Fruit fly (Drosophila melanogaster) whole organism, embryonic: Measurements from ENCODE around the gene CG42299.

Source experiments
- CG10209 ChIP-seq: fragments of 200-800 bp; sonication (Bioruptor generic); optimal IDR thresholded peaks from 3 replicates; lab custom pipeline; 2017; ENCODE audit warnings: missing biosample characterization, mild to moderate bottlenecking, missing genetic modification characterization, missing genetic modification reagents
- CG1024 ChIP-seq: fragments of 200-800 bp; sonication (Bioruptor generic); IDR thresholded peaks from 2 replicates; pipeline ENCODE4 v1.3.6; 2022; ENCODE audit warnings: missing biosample characterization, missing genetic modification characterization
- CG10462 ChIP-seq: fragments of 200-800 bp; sonication (Bioruptor generic); optimal IDR thresholded peaks from 2 replicates; lab custom pipeline; 2016; ENCODE audit warnings: missing biosample characterization, missing genetic modification characterization
- CG11247 ChIP-seq: fragments of 200-800 bp; sonication (Bioruptor generic); IDR thresholded peaks from 2 replicates; pipeline ENCODE4 v1.3.6; 2022; ENCODE audit warnings: missing biosample characterization, missing genetic modification characterization
- CG12219 ChIP-seq: fragments of 200-800 bp; sonication (Bioruptor generic); optimal IDR thresholded peaks from 3 replicates; lab custom pipeline; 2018; ENCODE audit warnings: missing biosample characterization, mild to moderate bottlenecking, missing genetic modification characterization
- CG16813 ChIP-seq: fragments of 200-800 bp; sonication (Bioruptor generic); IDR thresholded peaks from 3 replicates; pipeline ENCODE4 v1.3.6; 2022; ENCODE audit warnings: missing biosample characterization, missing genetic modification characterization; ENCODE audit not compliant: partially characterized antibody
- CG17361 ChIP-seq: fragments of 200-800 bp; sonication (Bioruptor generic); IDR thresholded peaks from 3 replicates; pipeline ENCODE4 v1.3.6; 2022; ENCODE audit warnings: missing biosample characterization, missing genetic modification characterization
- CG17802 ChIP-seq: fragments of 200-800 bp; sonication (Bioruptor generic); optimal IDR thresholded peaks from 2 replicates; lab custom pipeline; 2018; ENCODE audit warnings: missing biosample characterization, mild to moderate bottlenecking, missing genetic modification characterization, moderate library complexity
- CG1792 ChIP-seq: fragments of 200-800 bp; sonication (Bioruptor generic); optimal IDR thresholded peaks from 2 replicates; lab custom pipeline; 2016; ENCODE audit warnings: missing biosample characterization, missing genetic modification characterization
- CG31224 ChIP-seq: fragments of 200-800 bp; sonication (Bioruptor generic); IDR thresholded peaks from 2 replicates; pipeline ENCODE4 v1.3.6; 2022; ENCODE audit warnings: missing biosample characterization, missing genetic modification characterization
- CG3995 ChIP-seq: fragments of 200-800 bp; sonication (Bioruptor generic); optimal IDR thresholded peaks from 3 replicates; lab custom pipeline; 2016; ENCODE audit warnings: missing biosample characterization, missing genetic modification characterization
- CG4424 ChIP-seq: fragments of 200-800 bp; sonication (Bioruptor generic); optimal IDR thresholded peaks from 3 replicates; lab custom pipeline; 2016; ENCODE audit warnings: missing biosample characterization, missing genetic modification characterization
- CG4820 ChIP-seq: fragments of 200-800 bp; sonication (Bioruptor generic); optimal IDR thresholded peaks from 3 replicates; lab custom pipeline; 2016; ENCODE audit warnings: missing biosample characterization, missing genetic modification characterization
- CG6813 ChIP-seq: fragments of 200-800 bp; sonication (Bioruptor generic); optimal IDR thresholded peaks from 2 replicates; lab custom pipeline; 2017; ENCODE audit warnings: missing biosample characterization, missing genetic modification characterization, mild to moderate bottlenecking, moderate library complexity, missing genetic modification reagents
- CG8089 ChIP-seq: fragments of 200-800 bp; sonication (Bioruptor generic); optimal IDR thresholded peaks from 3 replicates; lab custom pipeline; 2016; ENCODE audit warnings: missing biosample characterization, missing genetic modification characterization
- CG8765 ChIP-seq: fragments of 200-800 bp; sonication (Bioruptor generic); IDR thresholded peaks from 2 replicates; pipeline ENCODE4 v1.3.6; 2022; ENCODE audit warnings: missing biosample characterization, missing genetic modification characterization
- CG9797 ChIP-seq: fragments of 200-800 bp; sonication (Bioruptor generic); optimal IDR thresholded peaks from 3 replicates; lab custom pipeline; 2018; ENCODE audit warnings: missing biosample characterization, mild to moderate bottlenecking, missing genetic modification characterization
- CG9932 ChIP-seq: fragments of 200-800 bp; sonication (Bioruptor generic); IDR thresholded peaks from 2 replicates; pipeline ENCODE4 v1.3.6; 2022; ENCODE audit warnings: missing biosample characterization, missing genetic modification characterization
- CoRest ChIP-seq: fragments of 200-800 bp; sonication (Bioruptor generic); optimal IDR thresholded peaks from 3 replicates; lab custom pipeline; 2018; ENCODE audit warnings: missing biosample characterization, mild to moderate bottlenecking, missing genetic modification characterization, moderate library complexity
- Dfd ChIP-seq, 2 experiments: fragments of >200 bp; optimal IDR thresholded peaks; 2 replicates each; lab custom pipeline; 2017; ENCODE audit warnings: missing biosample characterization in 2 of 2, missing genetic modification characterization in 2 of 2
- Dip2 ChIP-seq: fragments of 200-800 bp; sonication (Bioruptor generic); IDR thresholded peaks from 2 replicates; pipeline ENCODE4 v1.3.6; 2022; ENCODE audit warnings: missing biosample characterization, missing genetic modification characterization
- Gsc ChIP-seq: fragments of 200-800 bp; sonication (Bioruptor generic); IDR thresholded peaks from 2 replicates; pipeline ENCODE4 v1.3.6; 2022; ENCODE audit warnings: missing biosample characterization, missing genetic modification characterization
- Hr78 ChIP-seq, 2 experiments: fragments of 200-800 bp in 1 of 2; fragments of >200 bp in 1 of 2; sonication (Bioruptor generic) in 1 of 2; optimal IDR thresholded peaks; 2 replicates each; lab custom pipeline; 2017 to 2019; ENCODE audit warnings: missing biosample characterization in 2 of 2, missing genetic modification characterization in 2 of 2, mild to moderate bottlenecking in 1 of 2, moderate library complexity in 1 of 2
- Kr ChIP-seq: fragments of 200-800 bp; sonication (Bioruptor generic); optimal IDR thresholded peaks from 2 replicates; lab custom pipeline; 2017; ENCODE audit warnings: missing biosample characterization, mild to moderate bottlenecking, missing genetic modification characterization
- Med ChIP-seq: fragments of 200-800 bp; sonication (Bioruptor generic); peaks from one replicate; lab custom pipeline; 2016; ENCODE audit warnings: missing biosample characterization, missing genetic modification characterization, mild to moderate bottlenecking, inconsistent platforms, moderate library complexity
- Meics ChIP-seq: fragments of 200-800 bp; sonication (Bioruptor generic); optimal IDR thresholded peaks from 2 replicates; lab custom pipeline; 2017; ENCODE audit warnings: missing biosample characterization, mild to moderate bottlenecking, missing genetic modification characterization
- NC2β ChIP-seq: fragments of 200-800 bp; sonication (Bioruptor generic); optimal IDR thresholded peaks from 2 replicates; lab custom pipeline; 2016; ENCODE audit warnings: missing biosample characterization, missing genetic modification characterization
- Nf-YC ChIP-seq: fragments of 200-800 bp; optimal IDR thresholded peaks from 3 replicates; lab custom pipeline; 2019; ENCODE audit warnings: missing biosample characterization, mild to moderate bottlenecking, missing genetic modification characterization, moderate library complexity
- PHDP ChIP-seq: fragments of 200-800 bp; sonication (Bioruptor generic); optimal IDR thresholded peaks from 3 replicates; lab custom pipeline; 2018; ENCODE audit warnings: missing biosample characterization, mild to moderate bottlenecking, missing genetic modification characterization, moderate library complexity
- Ptx1 ChIP-seq: fragments of 200-800 bp; sonication (Bioruptor generic); IDR thresholded peaks from 2 replicates; pipeline ENCODE4 v1.3.6; 2022; ENCODE audit warnings: missing biosample characterization, missing genetic modification characterization
- Ravus ChIP-seq: fragments of 200-800 bp; sonication (Bioruptor generic); IDR thresholded peaks from 2 replicates; pipeline ENCODE4 v1.3.6; 2022; ENCODE audit warnings: missing biosample characterization, missing genetic modification characterization
- ab ChIP-seq: fragments of 200-800 bp; sonication (Bioruptor generic); optimal IDR thresholded peaks from 2 replicates; lab custom pipeline; 2016; ENCODE audit warnings: missing biosample characterization, missing genetic modification characterization
- abd-A ChIP-seq: fragments of 200-800 bp; sonication (Bioruptor generic); optimal IDR thresholded peaks from 3 replicates; lab custom pipeline; 2019; ENCODE audit warnings: missing biosample characterization, mild to moderate bottlenecking, missing genetic modification characterization, moderate library complexity
- al ChIP-seq: fragments of 200-800 bp; sonication (Bioruptor generic); IDR thresholded peaks from 2 replicates; pipeline ENCODE4 v1.3.6; 2022; ENCODE audit warnings: missing biosample characterization, missing genetic modification characterization
- ap ChIP-seq: fragments of 200-800 bp; sonication (Bioruptor generic); IDR thresholded peaks from 2 replicates; pipeline ENCODE4 v1.3.6; 2022; ENCODE audit warnings: missing biosample characterization, missing genetic modification characterization
- chm ChIP-seq: fragments of 200-800 bp; sonication (Bioruptor generic); IDR thresholded peaks from 2 replicates; pipeline ENCODE4 v1.3.6; 2022; ENCODE audit warnings: missing biosample characterization, missing genetic modification characterization
- dmrt99B ChIP-seq: fragments of 200-800 bp; sonication (Bioruptor generic); optimal IDR thresholded peaks from 2 replicates; lab custom pipeline; 2018; ENCODE audit warnings: missing biosample characterization, mild to moderate bottlenecking, missing genetic modification characterization, moderate library complexity
- eve ChIP-seq, 2 experiments: fragments of >200 bp; optimal IDR thresholded peaks; 2 replicates each; lab custom pipeline; 2017; ENCODE audit warnings: missing biosample characterization in 2 of 2, missing genetic modification characterization in 2 of 2
- fd64A ChIP-seq: fragments of 200-800 bp; sonication (Bioruptor generic); optimal IDR thresholded peaks from 3 replicates; lab custom pipeline; 2018; ENCODE audit warnings: missing biosample characterization, mild to moderate bottlenecking, missing genetic modification characterization
- fu2 ChIP-seq: fragments of 200-800 bp; sonication (Bioruptor generic); optimal IDR thresholded peaks from 2 replicates; lab custom pipeline; 2016; ENCODE audit warnings: missing biosample characterization, missing genetic modification characterization
- insv ChIP-seq, 2 experiments: fragments of 200-800 bp; sonication (Bioruptor generic); optimal IDR thresholded peaks; 3 replicates each; lab custom pipeline; 2016 to 2018; ENCODE audit warnings: missing biosample characterization in 2 of 2, missing genetic modification characterization in 2 of 2
- ken ChIP-seq: fragments of 200-800 bp; sonication (Bioruptor generic); IDR thresholded peaks from 3 replicates; pipeline ENCODE4 v1.3.6; 2022; ENCODE audit warnings: missing biosample characterization, missing genetic modification characterization
- nmo ChIP-seq: fragments of 200-800 bp; sonication (Bioruptor generic); optimal IDR thresholded peaks from 2 replicates; lab custom pipeline; 2018; ENCODE audit warnings: missing biosample characterization, mild to moderate bottlenecking, missing genetic modification characterization, moderate library complexity
- org-1 ChIP-seq: fragments of 200-800 bp; sonication (Bioruptor generic); optimal IDR thresholded peaks from 2 replicates; lab custom pipeline; 2017; ENCODE audit warnings: missing biosample characterization, missing genetic modification characterization
- pb ChIP-seq: fragments of 200-800 bp; sonication (Bioruptor generic); optimal IDR thresholded peaks from 3 replicates; lab custom pipeline; 2016; ENCODE audit warnings: missing biosample characterization, missing genetic modification characterization
- rib ChIP-seq: fragments of 200-800 bp; sonication (Bioruptor generic); IDR thresholded peaks from 2 replicates; pipeline ENCODE4 v1.3.6; 2022; ENCODE audit warnings: missing biosample characterization, missing genetic modification characterization
- sc ChIP-seq, 3 experiments: fragments of >200 bp in 2 of 3; fragments of 200-800 bp in 1 of 3; sonication (Bioruptor generic) in 1 of 3; optimal IDR thresholded peaks; 2 replicates in 2 of 3; 3 replicates in 1 of 3; lab custom pipeline; 2017; ENCODE audit warnings: mild to moderate bottlenecking in 1 of 3, missing biosample characterization in 1 of 3, missing genetic modification characterization in 1 of 3, missing genetic modification reagents in 1 of 3
- so ChIP-seq: fragments of 200-800 bp; sonication (Bioruptor generic); IDR thresholded peaks from 3 replicates; pipeline ENCODE4 v1.3.6; 2022; ENCODE audit warnings: missing biosample characterization, missing genetic modification characterization
- tll ChIP-seq, 2 experiments: fragments of 200-800 bp in 1 of 2; fragments of >200 bp in 1 of 2; sonication (Bioruptor generic) in 1 of 2; optimal IDR thresholded peaks; 2 replicates each; lab custom pipeline; 2017 to 2019; ENCODE audit warnings: missing biosample characterization in 2 of 2, missing genetic modification characterization in 2 of 2, mild to moderate bottlenecking in 1 of 2, moderate library complexity in 1 of 2
- unpg ChIP-seq: fragments of 200-800 bp; sonication (Bioruptor generic); optimal IDR thresholded peaks from 3 replicates; lab custom pipeline; 2018; ENCODE audit warnings: missing biosample characterization, mild to moderate bottlenecking, missing genetic modification characterization, moderate library complexity
- vnd ChIP-seq: fragments of 200-800 bp; sonication (Bioruptor generic); IDR thresholded peaks from 3 replicates; pipeline ENCODE4 v1.3.6; 2022; ENCODE audit warnings: missing biosample characterization, missing genetic modification characterization; ENCODE audit not compliant: partially characterized antibody

The CG42299 gene

DNA sequence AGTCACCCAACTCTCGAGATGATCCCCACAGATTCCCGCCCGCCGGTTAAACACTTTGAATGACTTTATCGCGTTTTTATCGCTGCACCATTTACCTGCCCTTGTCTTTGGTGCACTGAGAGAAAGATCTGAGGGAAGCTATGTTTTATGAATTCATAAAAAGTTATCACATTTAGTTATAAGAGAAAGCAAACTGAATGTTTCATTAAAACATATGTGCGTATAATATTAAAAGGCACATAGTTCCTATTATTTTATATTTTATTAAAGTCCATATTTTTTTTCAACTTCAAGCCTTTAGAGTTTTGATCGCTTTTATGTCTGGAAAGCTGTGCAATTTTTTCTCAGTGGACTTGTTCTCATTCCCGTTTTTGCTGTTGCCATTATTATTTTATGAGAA is 45.1 kb downstream of the CG42299 start (continued):
- TF ChIP-seq CG4820 (GFP tag; lab: Kevin White, UChicago) (no peak), CG17802 (no peak), CG10209 (no peak), tll (GFP tag; optimal IDR thresholded peaks at IDR 0.05; lab: Kevin White, UChicago) (no peak), eve (GFP tag; optimal IDR thresholded peaks at IDR 0.05; lab: Kevin White, UChicago) (no peak), Hr78 (GFP tag; optimal IDR thresholded peaks at IDR 0.05; lab: Kevin White, UChicago) (no peak), CG4424 (no peak), org-1 (GFP tag; lab: Kevin White, UChicago) (no peak), al (GFP tag; lab: Robert Waterston, UW) (no peak), CG17361 (GFP tag; lab: Robert Waterston, UW) (peak; percentile 39; the same call in 1 of the 3 replicates), chm (GFP tag; lab: Robert Waterston, UW) (no peak), CG9797 (GFP tag; lab: Kevin White, UChicago) (no peak), Dfd (GFP tag; optimal IDR thresholded peaks at IDR 0.05; lab: Kevin White, UChicago) (no peak), CG8089 (no peak), fu2 (GFP tag; lab: Kevin White, UChicago) (no peak), insv (GFP tag; optimal IDR thresholded peaks at IDR 0.05; lab: Kevin White, UChicago) (no peak), CG10462 (GFP tag; lab: Kevin White, UChicago) (no peak), NC2β (GFP tag; lab: Kevin White, UChicago) (no peak), CG1024 (GFP tag; lab: Robert Waterston, UW) (no peak), fd64A (GFP tag; lab: Kevin White, UChicago) (no peak), CG16813 (GFP tag; lab: Robert Waterston, UW) (no peak), ken (GFP tag; lab: Robert Waterston, UW) (no peak), unpg (GFP tag; lab: Kevin White, UChicago) (no peak), Med (GFP tag; lab: Kevin White, UChicago) (no peak), CG6813 (GFP tag; lab: Kevin White, UChicago) (no peak), sc (optimal IDR thresholded peaks at IDR 0.05; lab: Kevin White, UChicago) (no peak), sc (GFP tag; optimal IDR thresholded peaks at IDR 0.05; lab: Kevin White, UChicago) (no peak), ab (GFP tag; lab: Kevin White, UChicago) (no peak), Meics (peak; percentile 19), CG9932 (no peak), PHDP (tag; lab: Kevin White, UChicago) (no peak), CG8765 (GFP tag; lab: Robert Waterston, UW) (no peak), CG1792 (GFP tag; lab: Kevin White, UChicago) (no peak), Ptx1 (GFP tag; lab: Robert Waterston, UW) (peak; percentile 38; the same call in 1 of the 2 replicates), abd-A (tag; lab: Kevin White, UChicago) (no peak), so (GFP tag; lab: Robert Waterston, UW) (no peak), Ravus (no peak), CG31224 (GFP tag; lab: Robert Waterston, UW) (no peak), pb (no peak), CG3995 (GFP tag; lab: Kevin White, UChicago) (no peak), Kr (no peak), vnd (GFP tag; lab: Robert Waterston, UW) (no peak), rib (GFP tag; lab: Robert Waterston, UW) (no peak), ap (no peak), nmo (GFP tag; lab: Kevin White, UChicago) (peak; percentile 28), dmrt99B (tag; lab: Kevin White, UChicago) (peak; percentile 50), Gsc (GFP tag; lab: Robert Waterston, UW) (no peak), Dip2 (no peak), Nf-YC (tag; lab: Kevin White, UChicago) (no peak), CG12219 (no peak), CG11247 (GFP tag; lab: Robert Waterston, UW) (no peak), CoRest (tag; lab: Kevin White, UChicago) (peak; percentile 32)
